Fruit fly (Drosophila melanogaster) whole organism, wandering third instar larva: Measurements from ENCODE around the gene CG42717.

Experiments used
- Abd-B ChIP-seq: fragments of >200 bp; optimal IDR thresholded peaks from 2 replicates; lab custom pipeline; 2017; ENCODE audit warnings: missing biosample characterization, missing genetic modification characterization
- CG32264 ChIP-seq: fragments of 200-800 bp; sonication (Bioruptor generic); optimal IDR thresholded peaks from 2 replicates; lab custom pipeline; 2016; ENCODE audit warnings: missing biosample characterization, missing genetic modification characterization
- CG9705 ChIP-seq: fragments of 200-800 bp; sonication (Bioruptor generic); optimal IDR thresholded peaks from 2 replicates; lab custom pipeline; 2018; ENCODE audit warnings: missing biosample characterization, mild to moderate bottlenecking, missing genetic modification characterization
- CrebA ChIP-seq: fragments of 200-800 bp; sonication (Bioruptor generic); optimal IDR thresholded peaks from 2 replicates; lab custom pipeline; 2016; ENCODE audit warnings: missing biosample characterization, mild to moderate bottlenecking, missing genetic modification characterization, borderline replicate concordance
- Dfd ChIP-seq: fragments of >200 bp; optimal IDR thresholded peaks from 2 replicates; lab custom pipeline; 2017; ENCODE audit warnings: missing biosample characterization, missing genetic modification characterization
- GATAd ChIP-seq: sonication (Bioruptor generic); optimal IDR thresholded peaks from 2 replicates; lab custom pipeline; 2016; ENCODE audit warnings: missing biosample characterization, missing genetic modification characterization
- HLH106 ChIP-seq: fragments of 200-800 bp; optimal IDR thresholded peaks from 3 replicates; lab custom pipeline; 2019; ENCODE audit warnings: missing biosample characterization, mild to moderate bottlenecking, missing genetic modification characterization, moderate library complexity
- Hnf4 ChIP-seq: fragments of 200-800 bp; sonication (Bioruptor generic); optimal IDR thresholded peaks from 2 replicates; lab custom pipeline; 2016; ENCODE audit warnings: missing biosample characterization, mild to moderate bottlenecking, missing genetic modification characterization
- Hr78 ChIP-seq: fragments of >200 bp; optimal IDR thresholded peaks from 2 replicates; lab custom pipeline; 2017; ENCODE audit warnings: missing biosample characterization, missing genetic modification characterization
- Hr83 ChIP-seq: fragments of 200-300 bp; sonication (Bioruptor generic); optimal IDR thresholded peaks from 2 replicates; lab custom pipeline; 2016; ENCODE audit warnings: missing biosample characterization, mild to moderate bottlenecking, missing genetic modification characterization, moderate library complexity; ENCODE audit not compliant: poor library complexity, severe bottlenecking
- Jra ChIP-seq: sonication (Bioruptor generic); optimal IDR thresholded peaks from 2 replicates; lab custom pipeline; 2016; ENCODE audit warnings: missing biosample characterization, missing genetic modification characterization
- Mio ChIP-seq: sonication (Bioruptor generic); optimal IDR thresholded peaks from 2 replicates; lab custom pipeline; 2016; ENCODE audit warnings: missing biosample characterization, missing genetic modification characterization
- Myc ChIP-seq: fragments of >200 bp; optimal IDR thresholded peaks from 2 replicates; lab custom pipeline; 2017
- N ChIP-seq: fragments of >200 bp; optimal IDR thresholded peaks from 2 replicates; lab custom pipeline; 2018; ENCODE audit warnings: missing biosample characterization, missing external identifiers, missing genetic modification characterization
- OdsH ChIP-seq: fragments of 200-800 bp; sonication (Bioruptor generic); optimal IDR thresholded peaks from 2 replicates; lab custom pipeline; 2016; ENCODE audit warnings: missing biosample characterization, mild to moderate bottlenecking, missing genetic modification characterization
- Rel ChIP-seq, 2 experiments: fragments of 200-800 bp; sonication (Bioruptor generic) in 1 of 2; optimal IDR thresholded peaks; 2 replicates in 1 of 2; 3 replicates in 1 of 2; lab custom pipeline; 2016 to 2019; ENCODE audit warnings: mild to moderate bottlenecking in 2 of 2, missing biosample characterization in 2 of 2, missing genetic modification characterization in 2 of 2, moderate library complexity in 1 of 2
- Sp1 ChIP-seq: fragments of 200-800 bp; sonication (Bioruptor generic); optimal IDR thresholded peaks from 3 replicates; lab custom pipeline; 2019; ENCODE audit warnings: missing biosample characterization, mild to moderate bottlenecking, missing genetic modification characterization, moderate library complexity
- Vsx2 ChIP-seq: fragments of 200-300, 225-300 bp; sonication (Bioruptor generic); optimal IDR thresholded peaks from 2 replicates; lab custom pipeline; 2018; ENCODE audit warnings: missing biosample characterization, missing genetic modification characterization; ENCODE audit not compliant: partially characterized antibody
- br ChIP-seq: fragments of 200-800 bp; sonication (Bioruptor generic); optimal IDR thresholded peaks from 2 replicates; lab custom pipeline; 2016; ENCODE audit warnings: missing biosample characterization, missing genetic modification characterization
- dl ChIP-seq, 2 experiments: fragments of 175-275, 200-275 bp in 1 of 2; fragments of 200-275 bp in 1 of 2; sonication (Bioruptor generic); optimal IDR thresholded peaks; lab custom pipeline; 2018; ENCODE audit warnings: mild to moderate bottlenecking in 2 of 2, missing biosample characterization in 2 of 2, missing genetic modification characterization in 2 of 2, moderate library complexity in 2 of 2; ENCODE audit not compliant: partially characterized antibody in 2 of 2, insufficient read depth in 1 of 2
- dmrt93B ChIP-seq: fragments of 200-800 bp; sonication (Bioruptor generic); optimal IDR thresholded peaks from 2 replicates; lab custom pipeline; 2018; ENCODE audit warnings: missing biosample characterization, mild to moderate bottlenecking, missing genetic modification characterization
- dsf ChIP-seq: sonication (Bioruptor generic); optimal IDR thresholded peaks from 2 replicates; lab custom pipeline; 2016; ENCODE audit warnings: missing biosample characterization, missing genetic modification characterization, borderline replicate concordance
- ey ChIP-seq: fragments of 200-800 bp; sonication (Bioruptor generic); optimal IDR thresholded peaks from 2 replicates; lab custom pipeline; 2016; ENCODE audit warnings: missing biosample characterization, missing genetic modification characterization
- foxo ChIP-seq, 2 experiments: fragments of 200-800 bp; sonication (Bioruptor generic); optimal IDR thresholded peaks; 2 replicates in 1 of 2; 3 replicates in 1 of 2; lab custom pipeline; 2016 to 2017; ENCODE audit warnings: missing biosample characterization in 2 of 2, missing genetic modification characterization in 2 of 2
- fru ChIP-seq: fragments of 200-800 bp; sonication (Bioruptor generic); optimal IDR thresholded peaks from 3 replicates; lab custom pipeline; 2016; ENCODE audit warnings: missing biosample characterization, mild to moderate bottlenecking, missing genetic modification characterization
- h ChIP-seq: fragments of 200-800 bp; sonication (Bioruptor generic); optimal IDR thresholded peaks from 3 replicates; lab custom pipeline; 2016; ENCODE audit warnings: missing biosample characterization, mild to moderate bottlenecking, missing genetic modification characterization
- jim ChIP-seq: fragments of 175-275, 200-325 bp; sonication (Bioruptor generic); optimal IDR thresholded peaks from 2 replicates; lab custom pipeline; 2016; ENCODE audit warnings: missing biosample characterization, mild to moderate bottlenecking, missing genetic modification characterization
- lola ChIP-seq: fragments of >200 bp; optimal IDR thresholded peaks from 2 replicates; lab custom pipeline; 2017; ENCODE audit warnings: missing biosample characterization, missing genetic modification characterization
- psq ChIP-seq: fragments of 200-800 bp; sonication (Bioruptor generic); optimal IDR thresholded peaks from 3 replicates; lab custom pipeline; 2017; ENCODE audit warnings: missing biosample characterization, mild to moderate bottlenecking, missing genetic modification characterization, moderate library complexity
- rgr ChIP-seq: fragments of 200-800 bp; sonication (Bioruptor generic); optimal IDR thresholded peaks from 3 replicates; lab custom pipeline; 2016; ENCODE audit warnings: missing biosample characterization, mild to moderate bottlenecking, missing genetic modification characterization
- sage ChIP-seq: fragments of 200-800 bp; sonication (Bioruptor generic); optimal IDR thresholded peaks from 2 replicates; lab custom pipeline; 2016; ENCODE audit warnings: missing biosample characterization, mild to moderate bottlenecking, missing genetic modification characterization
- sv ChIP-seq: fragments of 200-800 bp; sonication (Bioruptor generic); optimal IDR thresholded peaks from 3 replicates; lab custom pipeline; 2016; ENCODE audit warnings: missing biosample characterization, missing genetic modification characterization
- tai ChIP-seq: sonication (Bioruptor generic); optimal IDR thresholded peaks from 2 replicates; lab custom pipeline; 2016; ENCODE audit warnings: missing biosample characterization, missing genetic modification characterization
- usp ChIP-seq: fragments of >200 bp; optimal IDR thresholded peaks from 2 replicates; lab custom pipeline; 2017; ENCODE audit warnings: missing biosample characterization, missing genetic modification characterization
- woc ChIP-seq: sonication (Bioruptor generic); optimal IDR thresholded peaks from 2 replicates; lab custom pipeline; 2016; ENCODE audit warnings: missing biosample characterization, mild to moderate bottlenecking, missing genetic modification characterization

The CG42717 gene

DNA sequence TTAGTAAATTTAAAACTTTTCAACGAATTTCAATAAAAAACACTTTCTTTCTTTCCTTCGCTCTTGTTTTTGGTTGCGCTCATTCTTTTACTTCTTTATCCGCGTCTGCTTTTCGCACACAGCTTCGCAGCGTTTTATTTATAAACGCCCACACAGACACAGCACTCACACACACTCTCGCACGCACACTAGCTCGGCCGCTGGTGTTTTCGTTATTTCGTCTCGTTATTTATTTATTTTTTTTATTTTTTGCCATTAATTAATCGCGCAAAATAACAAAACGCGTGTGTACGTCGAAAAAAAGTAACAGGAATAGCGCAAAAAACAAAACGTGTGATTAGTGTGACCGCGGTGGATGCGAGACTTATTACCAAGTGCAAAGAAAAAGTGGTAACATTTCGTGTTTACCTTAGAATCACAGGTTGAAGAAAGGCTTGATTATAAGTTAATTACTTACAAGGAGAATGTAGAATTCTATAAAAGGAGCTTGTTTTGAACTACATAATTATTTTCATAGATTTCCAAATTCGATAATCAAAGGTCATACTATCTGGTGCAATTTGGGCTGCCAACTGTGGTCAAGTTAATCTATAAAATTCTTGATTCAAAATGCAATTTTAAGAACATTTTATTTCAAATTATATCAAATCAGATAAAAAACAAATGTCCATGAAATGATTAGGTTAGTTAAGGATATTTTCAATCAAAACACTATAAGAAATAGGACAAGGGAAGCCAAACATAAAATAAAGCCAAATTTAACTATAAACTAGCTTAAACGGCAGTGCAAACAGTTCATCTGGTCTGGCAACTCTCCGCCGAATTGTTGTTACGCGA, 28.4 kb downstream of the CG42717 start, which contains the start of the genes hzg and mRpS31:
TSS of gene hzg (minus strand) at position 336 of the 837 bp plus-strand sequence.
TSS of gene mRpS31 (plus strand) at position 793 of the 837 bp plus-strand sequence.
- TF ChIP-seq dsf (peak; percentile 33), Hr83 (peak; percentile 28), HLH106 (peak; percentile 74), usp (no peak), foxo (GFP tag; optimal IDR thresholded peaks at IDR 0.05; lab: Kevin White, UChicago) (peak; percentile 39 to 63), sage (GFP tag; lab: Kevin White, UChicago) (peak; percentile 10), woc (GFP tag; lab: Kevin White, UChicago) (peak; percentile 61), sv (GFP tag; lab: Kevin White, UChicago) (peak; percentile 37), ey (GFP tag; lab: Kevin White, UChicago) (peak; percentile 57), GATAd (GFP tag; lab: Kevin White, UChicago) (no peak), br (GFP tag; lab: Kevin White, UChicago) (peak; percentile 5), Jra (GFP tag; lab: Kevin White, UChicago) (peak; percentile 31), dl (GFP tag; optimal IDR thresholded peaks at IDR 0.05; lab: Kevin White, UChicago; ENCODE audit: insufficient read depth in 1 of 2, partially characterized antibody in 2 of 2) (no peak), dmrt93B (GFP tag; lab: Kevin White, UChicago) (peak; percentile 4), jim (GFP tag; lab: Kevin White, UChicago) (no peak), Myc (lab: Kevin White, UChicago) (peak; percentile 93), fru (peak; percentile 45), Hr78 (GFP tag; lab: Kevin White, UChicago) (no peak), Vsx2 (GFP tag; lab: Kevin White, UChicago) (no peak), Dfd (GFP tag; lab: Kevin White, UChicago) (no peak), OdsH (GFP tag; lab: Kevin White, UChicago) (peak; percentile 51), tai (no peak), h (GFP tag; lab: Kevin White, UChicago) (peak; percentile 52), CG9705 (GFP tag; lab: Kevin White, UChicago) (peak; percentile 10), Hnf4 (peak; percentile 59), Rel (GFP tag; optimal IDR thresholded peaks at IDR 0.05; lab: Kevin White, UChicago) (peak; percentile 25), Rel (tag; optimal IDR thresholded peaks at IDR 0.05; lab: Kevin White, UChicago) (peak; percentile 88), psq (peak; percentile 97), rgr (peak; percentile 38), Sp1 (GFP tag; lab: Kevin White, UChicago) (peak; percentile 69)

DNA sequence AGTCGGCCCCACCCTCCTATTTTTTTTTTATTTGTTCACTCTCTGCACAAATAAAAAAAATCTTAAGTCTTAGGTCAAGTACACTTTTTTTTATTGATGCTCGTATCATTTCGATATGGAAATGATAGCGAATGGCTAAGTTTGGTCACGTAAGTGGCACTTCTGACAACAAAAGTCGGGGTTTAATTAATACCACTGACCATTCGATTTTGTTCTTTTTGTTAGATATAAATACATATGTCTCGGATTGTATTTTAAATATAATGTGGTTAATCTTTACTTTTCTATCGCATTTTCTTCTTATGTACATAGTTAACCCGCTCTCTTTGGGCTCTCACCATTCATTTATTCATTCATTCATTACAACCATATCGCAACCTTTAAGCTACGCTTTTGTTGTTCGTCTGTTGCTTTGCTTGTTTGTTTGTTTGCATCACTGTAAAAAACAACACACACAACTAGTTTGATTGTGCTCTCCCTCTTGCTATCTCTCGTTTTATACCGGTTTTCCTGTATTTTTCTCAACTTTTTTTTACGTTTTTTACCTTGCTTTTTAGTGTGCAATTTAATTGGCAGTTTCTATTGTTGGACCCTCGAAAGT, 30.8 kb downstream of the CG42717 start:
- no peak for TF ChIP-seq Vsx2 (GFP tag; lab: Kevin White, UChicago)
- no peak for TF ChIP-seq sv (GFP tag; lab: Kevin White, UChicago)
- TF ChIP-seq sage (GFP tag; lab: Kevin White, UChicago), result no peak
- TF ChIP-seq GATAd (GFP tag; lab: Kevin White, UChicago), result no peak
- TF ChIP-seq Sp1 (GFP tag; lab: Kevin White, UChicago), result no peak
- no peak for TF ChIP-seq OdsH (GFP tag; lab: Kevin White, UChicago)
- no peak for TF ChIP-seq Hr78 (GFP tag; lab: Kevin White, UChicago)
- TF ChIP-seq N (GFP tag; lab: Kevin White, UChicago), result no peak
- peak; percentile 11 for TF ChIP-seq CrebA (GFP tag; lab: Kevin White, UChicago)
- TF ChIP-seq Hr83, result no peak
- TF ChIP-seq Abd-B (GFP tag; lab: Kevin White, UChicago), result no peak
- no peak for TF ChIP-seq CG32264
- TF ChIP-seq fru, result peak; percentile 34
- TF ChIP-seq Rel (GFP tag; optimal IDR thresholded peaks at IDR 0.05; lab: Kevin White, UChicago), result no peak
- no peak for TF ChIP-seq Rel (tag; optimal IDR thresholded peaks at IDR 0.05; lab: Kevin White, UChicago)
- no peak for TF ChIP-seq Hnf4
- no peak for TF ChIP-seq CG9705 (GFP tag; lab: Kevin White, UChicago)
- TF ChIP-seq ey (GFP tag; lab: Kevin White, UChicago), result no peak
- TF ChIP-seq foxo (GFP tag; optimal IDR thresholded peaks at IDR 0.05; lab: Kevin White, UChicago), result no peak
- TF ChIP-seq psq, result peak; percentile 12
- no peak for TF ChIP-seq Mio (GFP tag; lab: Kevin White, UChicago)
- TF ChIP-seq woc (GFP tag; lab: Kevin White, UChicago), result no peak
- no peak for TF ChIP-seq h (GFP tag; lab: Kevin White, UChicago)
- no peak for TF ChIP-seq lola (GFP tag; lab: Kevin White, UChicago)
